Fruit fly (Drosophila melanogaster) whole organism, adult: ENCODE data around the gene CG42819.

Experiments used
- CG11617 ChIP-seq: fragments of 200-800 bp; sonication (Bioruptor generic); optimal IDR thresholded peaks from 2 replicates; lab custom pipeline; 2017; ENCODE audit warnings: mild to moderate bottlenecking, missing biosample characterization, missing genetic modification reagents, missing genetic modification characterization
- CG12768 ChIP-seq: fragments of 200-800 bp; sonication (Bioruptor generic); optimal IDR thresholded peaks from 2 replicates; lab custom pipeline; 2017; ENCODE audit warnings: missing biosample characterization, missing genetic modification characterization, mild to moderate bottlenecking, moderate library complexity, missing genetic modification reagents
- CG14711 ChIP-seq: fragments of 200-800 bp; sonication (Bioruptor generic); optimal IDR thresholded peaks from 2 replicates; lab custom pipeline; 2018; ENCODE audit warnings: missing biosample characterization, mild to moderate bottlenecking, missing genetic modification characterization, moderate library complexity
- CG1620 ChIP-seq: fragments of 200-800 bp; sonication (Bioruptor generic); optimal IDR thresholded peaks from 2 replicates; lab custom pipeline; 2016; ENCODE audit warnings: missing biosample characterization, missing genetic modification characterization
- CG5204 ChIP-seq: fragments of 200-800 bp; sonication (Bioruptor generic); optimal IDR thresholded peaks from 2 replicates; lab custom pipeline; 2016; ENCODE audit warnings: missing biosample characterization, missing genetic modification characterization
- Crg-1 ChIP-seq: fragments of 200-800 bp; sonication (Bioruptor generic); optimal IDR thresholded peaks from 2 replicates; lab custom pipeline; 2016; ENCODE audit warnings: missing biosample characterization, missing genetic modification characterization
- Hr96 ChIP-seq: fragments of 200-800 bp; sonication (Bioruptor generic); optimal IDR thresholded peaks from 2 replicates; lab custom pipeline; 2016; ENCODE audit warnings: missing biosample characterization, missing genetic modification characterization
- Mnt ChIP-seq: fragments of 200-800 bp; sonication (Bioruptor generic); optimal IDR thresholded peaks from 2 replicates; lab custom pipeline; 2016; ENCODE audit warnings: missing biosample characterization, mild to moderate bottlenecking, missing genetic modification characterization
- bab1 ChIP-seq: fragments of 200-800 bp; sonication (Bioruptor generic); optimal IDR thresholded peaks from 3 replicates; lab custom pipeline; 2019; ENCODE audit warnings: missing biosample characterization, mild to moderate bottlenecking, missing genetic modification characterization, moderate library complexity
- cnc ChIP-seq, 2 experiments: fragments of >200 bp; optimal IDR thresholded peaks; 2 replicates each; lab custom pipeline; 2017
- kay ChIP-seq: fragments of 200-800 bp; sonication (Bioruptor generic); peaks from one replicate; lab custom pipeline; 2016; ENCODE audit warnings: missing biosample characterization, missing genetic modification characterization, borderline replicate concordance
- pad ChIP-seq: fragments of 200-800 bp; sonication (Bioruptor generic); optimal IDR thresholded peaks from 3 replicates; lab custom pipeline; 2017; ENCODE audit warnings: missing biosample characterization, missing genetic modification characterization, mild to moderate bottlenecking, moderate library complexity, missing genetic modification reagents

dm6 chr2L:8414887-8415883, 26.1 kb upstream of the CG42819 start, which contains the start of the genes CG13398 and Akap200:
- TF ChIP-seq Crg-1 (GFP tag; lab: Kevin White, UChicago): no peak
- TF ChIP-seq cnc (optimal IDR thresholded peaks at IDR 0.05; lab: Kevin White, UChicago): no peak
- TF ChIP-seq kay (GFP tag; lab: Kevin White, UChicago): no peak
- TF ChIP-seq pad (GFP tag; lab: Kevin White, UChicago): peak; percentile 44
- TF ChIP-seq CG1620 (GFP tag; lab: Kevin White, UChicago): peak; percentile 61
- no peak for TF ChIP-seq CG14711 (tag; lab: Kevin White, UChicago)
- TF ChIP-seq Mnt (GFP tag; lab: Kevin White, UChicago): no peak
- no peak for TF ChIP-seq bab1 (GFP tag; lab: Kevin White, UChicago)
- TF ChIP-seq CG5204 (GFP tag; lab: Kevin White, UChicago): peak; percentile 60
- TF ChIP-seq CG11617: peak; percentile 59
- TF ChIP-seq CG12768 (GFP tag; lab: Kevin White, UChicago): peak; percentile 48
- TF ChIP-seq Hr96 (GFP tag; lab: Kevin White, UChicago): no peak
